Worm (Caenorhabditis elegans) whole organism, early embryonic: ENCODE measurements around the gene srsx-12.

Source experiments
- F13C5.2 ChIP-seq: sonication (generic microtip); optimal IDR thresholded peaks from 2 replicates; lab custom pipeline; 2017; ENCODE audit warnings: mild to moderate bottlenecking, missing genetic modification characterization, inconsistent platforms, missing compliant biosample characterization
- ama-1 ChIP-seq: fragments of 150-350 bp; optimal IDR thresholded peaks from 2 replicates; lab custom pipeline; 2014
- ceh-13 ChIP-seq: fragments of 200-800 bp; sonication (Bioruptor generic); optimal IDR thresholded peaks from 2 replicates; lab custom pipeline; 2018; ENCODE audit warnings: mild to moderate bottlenecking, missing genetic modification characterization, missing compliant biosample characterization
- ceh-36 ChIP-seq: sonication (generic microtip); optimal IDR thresholded peaks from 2 replicates; lab custom pipeline; 2016; ENCODE audit warnings: missing genetic modification characterization, inconsistent platforms, missing compliant biosample characterization
- ets-7 ChIP-seq: sonication (generic microtip); optimal IDR thresholded peaks from 2 replicates; lab custom pipeline; 2016; ENCODE audit warnings: missing genotype, missing genetic modification characterization, missing compliant biosample characterization
- pes-1 ChIP-seq: fragments of 200-800 bp; sonication (Bioruptor generic); IDR thresholded peaks from 2 replicates; pipeline ENCODE4 v1.3.6; 2022; ENCODE audit warnings: missing genetic modification reagents, missing genetic modification characterization, missing compliant biosample characterization
- sea-1 ChIP-seq: fragments of 200-800 bp; sonication (Bioruptor generic); conservative IDR thresholded peaks from 2 replicates; pipeline ENCODE4 v1.3.6; 2022; ENCODE audit warnings: missing genetic modification characterization, missing compliant biosample characterization
- tra-4 ChIP-seq: sonication (generic microtip); optimal IDR thresholded peaks from 2 replicates; lab custom pipeline; 2017; ENCODE audit warnings: missing genetic modification characterization, missing compliant biosample characterization

DNA sequence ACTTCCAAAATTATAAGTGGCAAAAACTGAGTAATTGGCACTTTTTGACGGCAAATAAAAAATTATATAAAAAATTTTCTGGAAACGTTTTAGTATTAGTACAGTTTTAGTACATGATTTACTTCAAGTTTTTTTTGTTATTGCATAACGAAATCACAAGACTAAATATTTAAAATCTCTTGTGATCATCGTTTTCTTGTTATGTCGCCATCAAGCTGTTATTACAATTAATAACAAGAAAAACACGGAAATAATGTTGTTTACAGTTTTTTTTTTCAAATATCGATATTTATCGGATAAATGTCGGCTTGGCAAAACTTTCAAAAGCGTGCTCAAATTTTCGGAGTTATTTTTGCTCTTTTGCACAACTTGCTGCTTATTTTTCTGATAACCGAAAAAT, 32.1 kb downstream of the srsx-12 start, which contains the start of gene str-209:
- TF ChIP-seq ceh-13 (GFP tag; lab: Kevin White, UChicago) (no peak), ama-1 (lab: Kevin White, UChicago) (no peak), tra-4 (tag; lab: Kevin White, UChicago) (no peak), ceh-36 (tag; lab: Kevin White, UChicago) (no peak), pes-1 (GFP tag; lab: Robert Waterston, UW) (no peak), F13C5.2 (tag; lab: Kevin White, UChicago) (no peak), sea-1 (GFP tag; lab: Robert Waterston, UW) (no peak), ets-7 (tag; lab: Kevin White, UChicago) (no peak)
